Fruit fly (Drosophila melanogaster) whole organism, prepupa: Measurements from ENCODE around the gene CG44355.

Experiments
- Blimp-1 ChIP-seq: fragments of 200-800 bp; sonication (Bioruptor generic); optimal IDR thresholded peaks from 3 replicates; lab custom pipeline; 2017; ENCODE audit warnings: missing biosample characterization, missing genetic modification characterization, mild to moderate bottlenecking, moderate library complexity, missing genetic modification reagents
- CG10631 ChIP-seq: fragments of 200-800 bp; sonication (Bioruptor generic); optimal IDR thresholded peaks from 2 replicates; lab custom pipeline; 2016; ENCODE audit warnings: missing biosample characterization, missing genetic modification characterization
- CG10669 ChIP-seq: fragments of 200-800 bp; sonication (Bioruptor generic); optimal IDR thresholded peaks from 3 replicates; lab custom pipeline; 2018; ENCODE audit warnings: missing biosample characterization, mild to moderate bottlenecking, missing genetic modification characterization, moderate library complexity
- CG15336 ChIP-seq: fragments of 200-800 bp; sonication (Bioruptor generic); IDR thresholded peaks from 2 replicates; pipeline ENCODE4 v1.3.6; 2022; ENCODE audit warnings: missing biosample characterization, missing genetic modification characterization
- CG16779 ChIP-seq: fragments of 200-800 bp; sonication (Bioruptor generic); optimal IDR thresholded peaks from 3 replicates; lab custom pipeline; 2017; ENCODE audit warnings: missing biosample characterization, mild to moderate bottlenecking, missing genetic modification characterization
- CG3032 ChIP-seq: fragments of 200-800 bp; optimal IDR thresholded peaks from 2 replicates; lab custom pipeline; 2019; ENCODE audit warnings: missing biosample characterization, mild to moderate bottlenecking, missing genetic modification characterization, moderate library complexity
- CG31627 ChIP-seq: fragments of 200-800 bp; sonication (Bioruptor generic); optimal IDR thresholded peaks from 3 replicates; lab custom pipeline; 2016; ENCODE audit warnings: missing biosample characterization, missing genetic modification characterization
- CG32006 ChIP-seq: fragments of 200-800 bp; sonication (Bioruptor generic); optimal IDR thresholded peaks from 3 replicates; lab custom pipeline; 2017; ENCODE audit warnings: missing biosample characterization, mild to moderate bottlenecking, missing genetic modification characterization
- CG34406 ChIP-seq: fragments of 200-800 bp; sonication (Bioruptor generic); optimal IDR thresholded peaks from 3 replicates; lab custom pipeline; 2016; ENCODE audit warnings: missing biosample characterization, missing genetic modification characterization
- CG3919 ChIP-seq: fragments of 200-800 bp; sonication (Bioruptor generic); optimal IDR thresholded peaks from 3 replicates; lab custom pipeline; 2016; ENCODE audit warnings: missing biosample characterization, missing genetic modification characterization
- CG4318 ChIP-seq: fragments of 200-800 bp; sonication (Bioruptor generic); optimal IDR thresholded peaks from 3 replicates; lab custom pipeline; 2017; ENCODE audit warnings: missing biosample characterization, mild to moderate bottlenecking, missing genetic modification characterization
- CG6163 ChIP-seq: fragments of 200-800 bp; sonication (Bioruptor generic); IDR thresholded peaks from 3 replicates; pipeline ENCODE4 v1.3.6; 2022; ENCODE audit warnings: missing biosample characterization, missing genetic modification characterization
- CG6276 ChIP-seq: fragments of 200-800 bp; sonication (Bioruptor generic); optimal IDR thresholded peaks from 2 replicates; lab custom pipeline; 2017; ENCODE audit warnings: missing biosample characterization, mild to moderate bottlenecking, missing genetic modification characterization
- CG6808 ChIP-seq: fragments of 200-800 bp; sonication (Bioruptor generic); optimal IDR thresholded peaks from 3 replicates; lab custom pipeline; 2017; ENCODE audit warnings: missing biosample characterization, missing genetic modification characterization, mild to moderate bottlenecking, moderate library complexity, missing genetic modification reagents
- CG6854 ChIP-seq: fragments of 200-800 bp; sonication (Bioruptor generic); optimal IDR thresholded peaks from 2 replicates; lab custom pipeline; 2017; ENCODE audit warnings: missing biosample characterization, mild to moderate bottlenecking, missing genetic modification characterization
- CG8119 ChIP-seq: fragments of 200-800 bp; sonication (Bioruptor generic); IDR thresholded peaks from 3 replicates; pipeline ENCODE4 v1.3.6; 2022; ENCODE audit warnings: missing biosample characterization, missing genetic modification characterization
- CG8632 ChIP-seq: fragments of 200-800 bp; sonication (Bioruptor generic); optimal IDR thresholded peaks from 3 replicates; lab custom pipeline; 2016; ENCODE audit warnings: missing biosample characterization, missing genetic modification characterization
- Eip75B ChIP-seq: fragments of 200-800 bp; sonication (Bioruptor generic); optimal IDR thresholded peaks from 3 replicates; lab custom pipeline; 2016; ENCODE audit warnings: missing biosample characterization, missing genetic modification characterization
- Eip78C ChIP-seq: fragments of 200-800 bp; sonication (Bioruptor generic); peaks from one replicate; lab custom pipeline; 2016; ENCODE audit warnings: missing biosample characterization, missing genetic modification characterization
- Ets96B ChIP-seq: fragments of 200-800 bp; optimal IDR thresholded peaks from 2 replicates; lab custom pipeline; 2019; ENCODE audit warnings: missing biosample characterization, mild to moderate bottlenecking, missing genetic modification characterization, moderate library complexity
- Gug ChIP-seq: fragments of 200-800 bp; sonication (Bioruptor generic); IDR thresholded peaks from 2 replicates; pipeline ENCODE4 v1.3.6; 2022; ENCODE audit warnings: missing biosample characterization, missing genetic modification characterization
- Hr4 ChIP-seq: fragments of 200-800 bp; sonication (Bioruptor generic); optimal IDR thresholded peaks from 3 replicates; lab custom pipeline; 2016; ENCODE audit warnings: missing biosample characterization, missing genetic modification characterization
- Lpt ChIP-seq: fragments of 200-800 bp; sonication (Bioruptor generic); optimal IDR thresholded peaks from 3 replicates; lab custom pipeline; 2016; ENCODE audit warnings: missing biosample characterization, missing genetic modification characterization
- OdsH ChIP-seq: fragments of 200-800 bp; sonication (Bioruptor generic); optimal IDR thresholded peaks from 3 replicates; lab custom pipeline; 2016; ENCODE audit warnings: missing biosample characterization, missing genetic modification characterization
- Smox ChIP-seq: fragments of 200-800 bp; sonication (Bioruptor generic); optimal IDR thresholded peaks from 3 replicates; lab custom pipeline; 2016; ENCODE audit warnings: missing biosample characterization, missing genetic modification characterization
- Sox102F ChIP-seq: fragments of 200-800 bp; sonication (Bioruptor generic); optimal IDR thresholded peaks from 2 replicates; lab custom pipeline; 2016; ENCODE audit warnings: missing biosample characterization, mild to moderate bottlenecking, missing genetic modification characterization
- Sox14 ChIP-seq: fragments of 200-800 bp; sonication (Bioruptor generic); optimal IDR thresholded peaks from 3 replicates; lab custom pipeline; 2016; ENCODE audit warnings: missing biosample characterization, missing genetic modification characterization
- Sox15 ChIP-seq: fragments of 200-800 bp; sonication (Bioruptor generic); optimal IDR thresholded peaks from 3 replicates; lab custom pipeline; 2016; ENCODE audit warnings: missing biosample characterization, missing genetic modification characterization
- acj6 ChIP-seq: fragments of 200-800 bp; sonication (Bioruptor generic); optimal IDR thresholded peaks from 3 replicates; lab custom pipeline; 2016; ENCODE audit warnings: missing biosample characterization, missing genetic modification characterization
- dac ChIP-seq: fragments of 200-800 bp; sonication (Bioruptor generic); optimal IDR thresholded peaks from 2 replicates; lab custom pipeline; 2017; ENCODE audit warnings: missing biosample characterization, mild to moderate bottlenecking, missing genetic modification characterization
- dsx ChIP-seq: fragments of 200-800 bp; optimal IDR thresholded peaks from 3 replicates; lab custom pipeline; 2019; ENCODE audit warnings: missing biosample characterization, mild to moderate bottlenecking, missing genetic modification characterization, moderate library complexity; ENCODE audit not compliant: poor library complexity, severe bottlenecking
- esn ChIP-seq: fragments of 200-800 bp; sonication (Bioruptor generic); optimal IDR thresholded peaks from 2 replicates; lab custom pipeline; 2016; ENCODE audit warnings: missing biosample characterization, mild to moderate bottlenecking, missing genetic modification characterization, moderate library complexity
- fd59A ChIP-seq: fragments of 200-800 bp; sonication (Bioruptor generic); optimal IDR thresholded peaks from 2 replicates; lab custom pipeline; 2017; ENCODE audit warnings: missing biosample characterization, mild to moderate bottlenecking, missing genetic modification characterization, missing genetic modification reagents
- fd85E ChIP-seq: fragments of 200-800 bp; sonication (Bioruptor generic); optimal IDR thresholded peaks from 3 replicates; lab custom pipeline; 2016; ENCODE audit warnings: missing biosample characterization, missing genetic modification characterization
- fkh ChIP-seq: fragments of 200-800 bp; sonication (Bioruptor generic); optimal IDR thresholded peaks from 3 replicates; lab custom pipeline; 2017; ENCODE audit warnings: missing biosample characterization, mild to moderate bottlenecking, missing genetic modification characterization, moderate library complexity
- lz ChIP-seq: fragments of 200-800 bp; sonication (Bioruptor generic); optimal IDR thresholded peaks from 3 replicates; lab custom pipeline; 2016; ENCODE audit warnings: missing biosample characterization, missing genetic modification characterization
- net ChIP-seq: fragments of 200-800 bp; sonication (Bioruptor generic); optimal IDR thresholded peaks from 3 replicates; lab custom pipeline; 2016; ENCODE audit warnings: missing biosample characterization, missing genetic modification characterization
- salr ChIP-seq, 2 experiments: fragments of 200-800 bp; sonication (Bioruptor generic); optimal IDR thresholded peaks; 3 replicates each; lab custom pipeline; 2016 to 2018; ENCODE audit warnings: missing biosample characterization in 2 of 2, missing genetic modification characterization in 2 of 2, mild to moderate bottlenecking in 1 of 2
- spab ChIP-seq: fragments of 200-800 bp; sonication (Bioruptor generic); optimal IDR thresholded peaks from 2 replicates; lab custom pipeline; 2017; ENCODE audit warnings: missing biosample characterization, mild to moderate bottlenecking, missing genetic modification characterization, missing genetic modification reagents
- ss ChIP-seq, 2 experiments: fragments of 200-800 bp; sonication (Bioruptor generic); optimal IDR thresholded peaks; 2 replicates in 1 of 2; 3 replicates in 1 of 2; lab custom pipeline; 2017 to 2018; ENCODE audit warnings: mild to moderate bottlenecking in 2 of 2, missing biosample characterization in 2 of 2, missing genetic modification characterization in 2 of 2, moderate library complexity in 1 of 2
- svp ChIP-seq: fragments of 200-800 bp; sonication (Bioruptor generic); peaks from one replicate; lab custom pipeline; 2016; ENCODE audit warnings: missing biosample characterization, missing genetic modification characterization
- topi ChIP-seq: fragments of 200-800 bp; sonication (Bioruptor generic); optimal IDR thresholded peaks from 3 replicates; lab custom pipeline; 2016; ENCODE audit warnings: missing biosample characterization, missing genetic modification characterization
- vri ChIP-seq: fragments of 200-800 bp; sonication (Bioruptor generic); optimal IDR thresholded peaks from 3 replicates; lab custom pipeline; 2016; ENCODE audit warnings: missing biosample characterization, mild to moderate bottlenecking, missing genetic modification characterization

The CG44355 gene

DNA sequence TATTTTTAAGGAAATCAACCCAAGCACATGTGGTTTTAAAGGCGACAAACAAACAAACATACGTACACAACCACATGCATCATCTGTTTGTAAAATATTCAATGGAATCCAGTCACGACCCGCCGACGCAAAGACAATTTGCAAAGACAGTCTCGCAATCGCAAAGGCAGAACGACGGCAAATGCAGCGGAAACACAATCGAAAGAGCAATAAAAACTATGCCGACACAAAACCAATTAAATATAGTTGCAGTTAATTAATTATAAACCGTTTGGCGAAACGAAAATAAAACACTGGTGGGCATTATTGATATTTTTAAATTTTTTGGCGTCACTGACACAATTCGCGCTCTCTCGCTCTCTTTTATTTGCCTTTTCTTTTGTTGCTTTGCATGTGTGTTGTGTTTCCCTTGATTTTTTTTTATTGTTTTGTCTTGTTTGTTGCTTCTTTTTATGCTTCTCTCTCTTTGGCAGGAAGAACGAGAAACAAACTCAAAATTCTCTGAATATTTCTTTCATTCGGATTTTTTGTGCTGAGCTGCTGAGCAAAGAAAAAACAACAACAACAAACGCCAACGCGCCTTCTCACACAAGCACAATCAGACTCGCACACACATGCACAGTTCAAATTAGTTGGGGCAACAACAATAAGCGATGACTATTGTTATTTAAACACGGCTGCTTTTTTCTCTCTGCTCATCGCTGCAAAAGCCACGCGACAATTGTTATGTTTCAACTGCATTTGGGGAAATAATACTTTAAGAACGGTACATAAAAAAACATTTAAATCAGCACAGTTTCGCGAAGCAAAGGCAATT lies 44.9 kb upstream of the CG44355 start (continued):
- peak; percentile 4 for TF ChIP-seq OdsH (GFP tag; lab: Kevin White, UChicago)
- no peak for TF ChIP-seq Smox (GFP tag; lab: Kevin White, UChicago)
- TF ChIP-seq fd85E: no peak
- peak; percentile 43; the same call in 1 of the 2 replicates for TF ChIP-seq Gug (GFP tag; lab: Robert Waterston, UW)
- TF ChIP-seq dac (GFP tag; lab: Kevin White, UChicago): no peak
- peak; percentile 72 for TF ChIP-seq spab (GFP tag; lab: Kevin White, UChicago)
- TF ChIP-seq CG15336: peak; percentile 87
- TF ChIP-seq fkh (GFP tag; lab: Kevin White, UChicago): peak; percentile 62
- TF ChIP-seq Sox102F (GFP tag; lab: Kevin White, UChicago): peak; percentile 28
- TF ChIP-seq CG32006: peak; percentile 41
- TF ChIP-seq Lpt (GFP tag; lab: Kevin White, UChicago): peak; percentile 64
- peak; percentile 84 to 90 for TF ChIP-seq ss (GFP tag; optimal IDR thresholded peaks at IDR 0.05; lab: Kevin White, UChicago)
- no peak for TF ChIP-seq lz (GFP tag; lab: Kevin White, UChicago)
- peak; percentile 64 for TF ChIP-seq net (GFP tag; lab: Kevin White, UChicago)
- TF ChIP-seq esn: peak; percentile 8
- TF ChIP-seq CG6276 (GFP tag; lab: Kevin White, UChicago): peak; percentile 93
- TF ChIP-seq svp (GFP tag; lab: Kevin White, UChicago): peak; percentile 50
- TF ChIP-seq CG10631: peak; percentile 3
- TF ChIP-seq, all 60 proteins: peak for 39

DNA sequence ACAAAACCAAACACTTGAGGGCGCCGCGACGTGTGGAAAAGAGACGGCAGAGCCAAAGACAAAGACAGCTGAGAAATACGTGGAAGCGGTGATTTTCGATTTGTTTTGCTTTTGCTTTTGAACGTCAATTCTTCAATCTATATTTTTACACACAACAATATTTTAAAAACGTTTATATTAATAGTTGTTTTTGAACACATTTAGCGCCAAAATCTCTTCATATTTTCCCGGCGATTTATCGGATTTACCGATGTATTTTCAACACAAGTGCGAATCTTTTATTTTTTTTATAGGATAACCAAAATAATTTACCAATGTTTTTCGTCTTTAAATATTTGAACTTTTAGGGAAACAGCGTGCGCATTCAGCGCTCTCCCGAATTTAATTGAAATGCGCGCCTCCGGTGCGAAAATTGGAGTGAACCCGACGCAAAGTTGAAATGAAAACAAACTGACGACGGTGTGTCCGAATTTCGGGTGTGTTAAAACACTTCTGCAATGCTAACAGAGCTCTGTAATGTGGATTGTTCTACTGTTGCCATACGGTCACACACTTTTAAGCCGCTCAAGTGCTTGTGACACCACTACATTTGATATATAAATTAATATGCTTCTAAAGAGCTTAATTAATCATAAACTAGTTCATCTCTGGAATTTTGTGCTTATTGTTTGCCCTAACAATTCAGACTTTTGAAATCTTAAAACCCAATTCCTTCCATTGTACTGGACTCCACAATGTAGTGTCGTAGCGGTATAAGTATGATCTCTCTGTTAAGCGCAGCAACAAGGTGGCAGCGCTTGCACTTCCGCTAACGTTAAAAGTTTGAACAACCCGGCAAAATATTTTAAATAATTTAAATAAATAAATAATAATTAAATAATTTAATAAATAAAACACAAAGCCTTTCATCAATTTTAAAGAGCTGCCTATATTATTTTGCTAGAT lies 44.0 kb upstream of the CG44355 start, which contains the start of gene app:
app (minus strand) TSS at position 499 of the 945 bp plus-strand sequence.
- TF ChIP-seq CG16779 (tag; lab: Kevin White, UChicago) (peak; percentile 87), Ets96B (tag; lab: Kevin White, UChicago) (peak; percentile 91), Smox (GFP tag; lab: Kevin White, UChicago) (peak; percentile 88), Lpt (GFP tag; lab: Kevin White, UChicago) (peak; percentile 79), CG6808 (GFP tag; lab: Kevin White, UChicago) (peak; percentile 81), CG3032 (tag; lab: Kevin White, UChicago) (peak; percentile 92), fd59A (GFP tag; lab: Kevin White, UChicago) (peak; percentile 88), spab (GFP tag; lab: Kevin White, UChicago) (peak; percentile 84), Hr4 (GFP tag; lab: Kevin White, UChicago) (peak; percentile 91), lz (GFP tag; lab: Kevin White, UChicago) (peak; percentile 94), CG6163 (peak; percentile 98), Eip75B (GFP tag; lab: Kevin White, UChicago) (peak; percentile 80), CG6276 (GFP tag; lab: Kevin White, UChicago) (peak; percentile 91), CG31627 (GFP tag; lab: Kevin White, UChicago) (peak; percentile 92), vri (peak; percentile 64), CG34406 (peak; percentile 92), CG10669 (GFP tag; lab: Kevin White, UChicago) (peak; percentile 93), CG4318 (GFP tag; lab: Kevin White, UChicago) (peak; percentile 85), Gug (GFP tag; lab: Robert Waterston, UW) (peak; percentile 90), Eip78C (peak; percentile 98), CG8632 (GFP tag; lab: Kevin White, UChicago) (peak; percentile 91), CG8119 (peak; percentile 92), Blimp-1 (GFP tag; lab: Kevin White, UChicago) (peak; percentile 87), dac (GFP tag; lab: Kevin White, UChicago) (peak; percentile 82), OdsH (GFP tag; lab: Kevin White, UChicago) (peak; percentile 93), dsx (GFP tag; lab: Kevin White, UChicago) (peak; percentile 87), topi (GFP tag; lab: Kevin White, UChicago) (peak; percentile 90), Sox14 (GFP tag; lab: Kevin White, UChicago) (peak; percentile 93), CG6854 (GFP tag; lab: Kevin White, UChicago) (peak; percentile 66), acj6 (GFP tag; lab: Kevin White, UChicago) (peak; percentile 90), Sox15 (peak; percentile 91), CG3919 (GFP tag; lab: Kevin White, UChicago) (peak; percentile 91), salr (GFP tag; optimal IDR thresholded peaks at IDR 0.05; lab: Kevin White, UChicago) (peak; percentile 62 to 94), net (GFP tag; lab: Kevin White, UChicago) (peak; percentile 84), CG32006 (peak; percentile 93), CG15336 (peak; percentile 94), Sox102F (GFP tag; lab: Kevin White, UChicago) (peak; percentile 90)
